Worm (Caenorhabditis elegans): Measurements from ENCODE around the gene lit-1.

Gene lit-1

DNA sequence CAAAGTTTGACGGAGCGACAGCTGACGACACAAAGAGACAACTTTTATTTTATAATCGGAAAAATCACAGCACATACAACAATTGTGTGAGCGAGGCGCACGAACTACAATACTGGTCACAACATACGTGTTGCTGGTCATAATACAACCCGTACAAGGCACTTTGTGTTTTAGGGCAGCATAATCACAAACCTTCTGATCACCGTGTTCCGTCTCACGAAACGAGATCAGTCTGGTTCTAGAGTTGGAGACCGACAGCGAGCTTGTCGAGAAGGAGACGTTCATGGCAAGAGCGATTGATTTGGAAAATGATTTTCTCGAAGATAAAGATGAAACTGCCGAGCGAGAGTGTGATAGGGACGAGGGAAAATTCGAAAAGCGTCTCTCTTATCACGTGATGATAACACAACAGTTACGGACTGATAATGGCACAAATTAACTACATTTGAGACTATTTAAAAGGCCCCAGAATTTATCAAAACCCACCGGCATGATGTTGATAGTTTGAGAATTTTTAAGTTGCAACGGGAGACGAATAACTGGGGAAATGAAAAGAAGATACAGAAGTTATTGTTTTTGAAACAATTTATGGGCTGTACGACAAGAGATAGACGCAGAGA is 65.0 kb downstream of the lit-1 start (continued):
- no peak for TF ChIP-seq nfya-2 (GFP tag; IDR thresholded peaks at IDR 0.05)
- peak; percentile 31 for TF ChIP-seq nhr-90 (tag; optimal IDR thresholded peaks at IDR 0.05)
- TF ChIP-seq akir-1 (GFP tag; optimal IDR thresholded peaks at IDR 0.05) = no peak
- no peak for TF ChIP-seq lir-1 (GFP tag; conservative IDR thresholded peaks at IDR 0.05)
- TF ChIP-seq F57A8.1 (GFP tag; optimal IDR thresholded peaks at IDR 0.05) = no peak
- no peak for TF ChIP-seq egl-18 (GFP tag; IDR thresholded peaks at IDR 0.05)
- TF ChIP-seq B0035.1 (tag; optimal IDR thresholded peaks at IDR 0.05) = no peak
- no peak for TF ChIP-seq ceh-91 (GFP tag; IDR thresholded peaks at IDR 0.05)
- no peak for TF ChIP-seq zim-3 (tag; optimal IDR thresholded peaks at IDR 0.05)
- TF ChIP-seq pbrm-1 (GFP tag; IDR thresholded peaks at IDR 0.05) = no peak
- no peak for TF ChIP-seq atf-7 (tag; optimal IDR thresholded peaks at IDR 0.05)
- TF ChIP-seq mes-4 (tag; optimal IDR thresholded peaks at IDR 0.05) = no peak
- no peak for TF ChIP-seq madf-10 (tag; optimal IDR thresholded peaks at IDR 0.05)
- TF ChIP-seq ceh-40 (GFP tag; IDR thresholded peaks at IDR 0.05) = no peak
- TF ChIP-seq T07F8.4 (tag; optimal IDR thresholded peaks at IDR 0.05) = no peak
- TF ChIP-seq lin-40 (tag; optimal IDR thresholded peaks at IDR 0.05) = peak; percentile 15
- TF ChIP-seq pha-4 (tag; optimal IDR thresholded peaks at IDR 0.05) = no peak
- TF ChIP-seq tlf-1 (GFP tag; optimal IDR thresholded peaks at IDR 0.05) = no peak
- no peak for TF ChIP-seq nhr-179 (tag; optimal IDR thresholded peaks at IDR 0.05)
- TF ChIP-seq ceh-58 (GFP tag; IDR thresholded peaks at IDR 0.05) = no peak
- no peak for TF ChIP-seq hrde-1 (tag; optimal IDR thresholded peaks at IDR 0.05; ENCODE audit: borderline replicate concordance)
- no peak for TF ChIP-seq ztf-3 (GFP tag; optimal IDR thresholded peaks at IDR 0.05)
- TF ChIP-seq ceh-79 (tag; optimal IDR thresholded peaks at IDR 0.05) = no peak
- no peak for TF ChIP-seq dpff-1 (tag; optimal IDR thresholded peaks at IDR 0.05)
- TF ChIP-seq efl-1 (GFP tag; optimal IDR thresholded peaks at IDR 0.05) = no peak
- TF ChIP-seq lsy-27 (tag; optimal IDR thresholded peaks at IDR 0.05; ENCODE audit: borderline replicate concordance, insufficient read depth) = no peak
- no peak for TF ChIP-seq unc-62 (GFP tag; optimal IDR thresholded peaks at IDR 0.05)
- no peak for TF ChIP-seq Y53G8AR.9 (GFP tag; conservative IDR thresholded peaks at IDR 0.05)
- no peak; the same call in 1 of the 2 replicates for TF ChIP-seq hsf-1 (GFP tag; IDR thresholded peaks at IDR 0.05)
- no peak for TF ChIP-seq let-526 (GFP tag; IDR thresholded peaks at IDR 0.05)
- no peak for TF ChIP-seq T26A5.8 (tag; optimal IDR thresholded peaks at IDR 0.05)
- TF ChIP-seq ztf-26 (tag; optimal IDR thresholded peaks at IDR 0.05) = no peak
- peak; percentile 66 for TF ChIP-seq nhr-80 (tag; optimal IDR thresholded peaks at IDR 0.05)
- TF ChIP-seq ceh-100 (GFP tag; IDR thresholded peaks at IDR 0.05) = no peak
- TF ChIP-seq him-1 (tag; optimal IDR thresholded peaks at IDR 0.05) = no peak
- TF ChIP-seq mxl-1 (tag; optimal IDR thresholded peaks at IDR 0.05) = no peak
- TF ChIP-seq snpc-1.3 (tag; optimal IDR thresholded peaks at IDR 0.05; ENCODE audit: insufficient read depth) = no peak
- no peak for TF ChIP-seq sdz-38 (tag; optimal IDR thresholded peaks at IDR 0.05)
- no peak for TF ChIP-seq B0336.3 (GFP tag; IDR thresholded peaks at IDR 0.05)
- no peak for TF ChIP-seq unc-130 (GFP tag; optimal IDR thresholded peaks at IDR 0.05)
- TF ChIP-seq ZK185.1 (tag; optimal IDR thresholded peaks at IDR 0.05; ENCODE audit: poor library complexity, severe bottlenecking) = peak; percentile 19
- no peak for TF ChIP-seq hlh-26 (GFP tag; conservative IDR thresholded peaks at IDR 0.05)
- peak; percentile 25 for TF ChIP-seq tbp1 (GFP tag; optimal IDR thresholded peaks at IDR 0.05)
- no peak for TF ChIP-seq die-1 (tag; optimal IDR thresholded peaks at IDR 0.05)
- no peak for TF ChIP-seq rpc-1 (optimal IDR thresholded peaks at IDR 0.05)
- TF ChIP-seq rpc-1 (tag; optimal IDR thresholded peaks at IDR 0.05) = no peak
- no peak for TF ChIP-seq aptf-3 (GFP tag; IDR thresholded peaks at IDR 0.05)
- TF ChIP-seq aptf-2 (GFP tag; conservative IDR thresholded peaks at IDR 0.05) = no peak
- TF ChIP-seq F49E8.2 (tag; optimal IDR thresholded peaks at IDR 0.05; ENCODE audit: insufficient read depth) = no peak
